Worm (Caenorhabditis elegans) whole organism, mixed stage, embryonic: ENCODE data around the gene C06A12.8.

Experiments used
- blmp-1 ChIP-seq: fragments of 150-350 bp; optimal IDR thresholded peaks from 2 replicates; lab custom pipeline; 2014; ENCODE audit warnings: missing biosample characterization, missing genetic modification characterization
- ceh-39 ChIP-seq: fragments of 150-350 bp; optimal IDR thresholded peaks from 2 replicates; lab custom pipeline; 2014; ENCODE audit warnings: missing biosample characterization, missing genetic modification characterization
- ceh-83 ChIP-seq: fragments of 200-800 bp; sonication (Bioruptor generic); optimal IDR thresholded peaks from 2 replicates; lab custom pipeline; 2018; ENCODE audit warnings: mild to moderate bottlenecking, missing genetic modification characterization, missing compliant biosample characterization
- ces-1 ChIP-seq: fragments of 150-350 bp; optimal IDR thresholded peaks from 2 replicates; lab custom pipeline; 2014; ENCODE audit warnings: missing biosample characterization, missing genetic modification reagents, missing genetic modification characterization
- drap-1 ChIP-seq: fragments of 200-800 bp; sonication (Bioruptor generic); optimal IDR thresholded peaks from 3 replicates; lab custom pipeline; 2018; ENCODE audit warnings: mild to moderate bottlenecking, missing genetic modification characterization, missing compliant biosample characterization
- elt-1 ChIP-seq: sonication (generic microtip); optimal IDR thresholded peaks from 2 replicates; lab custom pipeline; 2017; ENCODE audit warnings: missing genetic modification characterization, mild to moderate bottlenecking, missing compliant biosample characterization, antibody characterized with exemption, moderate library complexity, borderline replicate concordance; ENCODE audit not compliant: insufficient read depth
- elt-3 ChIP-seq: fragments of 150-350 bp; optimal IDR thresholded peaks from 2 replicates; lab custom pipeline; 2014; ENCODE audit warnings: missing biosample characterization, missing genetic modification characterization
- flh-1 ChIP-seq: fragments of 200-800 bp; sonication (Bioruptor generic); optimal IDR thresholded peaks from 2 replicates; lab custom pipeline; 2018; ENCODE audit warnings: mild to moderate bottlenecking, missing genetic modification characterization, moderate library complexity, missing compliant biosample characterization
- lin-32 ChIP-seq: fragments of 200-800 bp; sonication (Bioruptor generic); optimal IDR thresholded peaks from 2 replicates; lab custom pipeline; 2018; ENCODE audit warnings: mild to moderate bottlenecking, missing genetic modification characterization, missing compliant biosample characterization
- lsy-2 ChIP-seq: fragments of 150-350 bp; optimal IDR thresholded peaks from 2 replicates; lab custom pipeline; 2014; ENCODE audit warnings: missing biosample characterization, missing genetic modification characterization
- mab-5 ChIP-seq: fragments of 150-350 bp; optimal IDR thresholded peaks from 2 replicates; lab custom pipeline; 2014; ENCODE audit warnings: missing biosample characterization, missing genetic modification characterization
- mep-1 ChIP-seq: fragments of 150-350 bp; optimal IDR thresholded peaks from 2 replicates; lab custom pipeline; 2017; ENCODE audit warnings: missing biosample characterization, missing genetic modification reagents, missing genetic modification characterization, inconsistent platforms
- mls-2 ChIP-seq: sonication (generic microtip); optimal IDR thresholded peaks from 2 replicates; lab custom pipeline; 2016; ENCODE audit warnings: mild to moderate bottlenecking, missing genetic modification characterization, moderate library complexity, missing compliant biosample characterization
- nhr-12 ChIP-seq: fragments of 150-350 bp; optimal IDR thresholded peaks from 2 replicates; lab custom pipeline; 2014; ENCODE audit warnings: missing biosample characterization, missing genetic modification characterization
- nhr-2 ChIP-seq: fragments of 150-350 bp; optimal IDR thresholded peaks from 2 replicates; lab custom pipeline; 2014; ENCODE audit warnings: missing biosample characterization, missing genetic modification characterization
- nhr-237 ChIP-seq: fragments of 150-350 bp; optimal IDR thresholded peaks from 2 replicates; lab custom pipeline; 2014; ENCODE audit warnings: missing biosample characterization, missing genetic modification characterization
- nhr-28 ChIP-seq: fragments of 150-350 bp; optimal IDR thresholded peaks from 2 replicates; lab custom pipeline; 2014; ENCODE audit warnings: missing biosample characterization, missing genetic modification characterization
- nhr-76 ChIP-seq: sonication (generic microtip); optimal IDR thresholded peaks from 2 replicates; lab custom pipeline; 2017; ENCODE audit warnings: missing biosample characterization, missing genetic modification characterization
- pha-4 ChIP-seq: fragments of 150-350 bp; optimal IDR thresholded peaks from 2 replicates; lab custom pipeline; 2018; ENCODE audit warnings: missing biosample characterization, missing genetic modification reagents, missing genetic modification characterization
- sem-2 ChIP-seq: fragments of 200-800 bp; sonication (Bioruptor generic); optimal IDR thresholded peaks from 2 replicates; lab custom pipeline; 2018; ENCODE audit warnings: mild to moderate bottlenecking, missing genetic modification characterization, missing compliant biosample characterization
- snpc-4 ChIP-seq: fragments of 150-350 bp; optimal IDR thresholded peaks from 2 replicates; lab custom pipeline; 2014; ENCODE audit warnings: missing biosample characterization, missing genetic modification characterization
- sptf-1 ChIP-seq: sonication (generic microtip); optimal IDR thresholded peaks from 2 replicates; lab custom pipeline; 2017; ENCODE audit warnings: mild to moderate bottlenecking, missing genetic modification characterization, moderate library complexity, missing compliant biosample characterization
- tbx-8 ChIP-seq: fragments of 200-800 bp; sonication (Bioruptor generic); optimal IDR thresholded peaks from 2 replicates; lab custom pipeline; 2018; ENCODE audit warnings: mild to moderate bottlenecking, missing genetic modification characterization, moderate library complexity, missing compliant biosample characterization
- unc-120 ChIP-seq: sonication (generic microtip); optimal IDR thresholded peaks from 2 replicates; lab custom pipeline; 2017; ENCODE audit warnings: missing genetic modification characterization, missing compliant biosample characterization; ENCODE audit not compliant: poor library complexity, severe bottlenecking
- unc-39 ChIP-seq: fragments of 150-350 bp; optimal IDR thresholded peaks from 2 replicates; lab custom pipeline; 2014; ENCODE audit warnings: missing biosample characterization, missing genetic modification characterization
- unc-62 ChIP-seq: fragments of 150-350 bp; optimal IDR thresholded peaks from 2 replicates; lab custom pipeline; 2014; ENCODE audit warnings: missing biosample characterization, missing genetic modification reagents, missing genetic modification characterization
- zip-8 ChIP-seq: fragments of 150-350 bp; optimal IDR thresholded peaks from 2 replicates; lab custom pipeline; 2014; ENCODE audit warnings: missing biosample characterization, missing genetic modification characterization
- ztf-11 ChIP-seq: fragments of 150-350 bp; optimal IDR thresholded peaks from 2 replicates; lab custom pipeline; 2014; ENCODE audit warnings: missing biosample characterization, missing genetic modification characterization

The C06A12.8 gene

ce11 chrIV:17436552-17436951 is 586 bp upstream of the C06A12.8 start, which contains the start of gene gcy-27:
TSS of gene gcy-27 (minus strand) at chrIV:17436652.
- no peak for TF ChIP-seq sem-2 (GFP tag; lab: Kevin White, UChicago)
- no peak for TF ChIP-seq elt-3
- no peak for TF ChIP-seq nhr-237 (tag; lab: Kevin White, UChicago)
- no peak for TF ChIP-seq unc-62 (GFP tag; lab: Kevin White, UChicago)
- no peak for TF ChIP-seq nhr-2 (tag; lab: Kevin White, UChicago)
- no peak for TF ChIP-seq zip-8 (tag; lab: Kevin White, UChicago)
- no peak for TF ChIP-seq ztf-11 (tag; lab: Kevin White, UChicago)
- no peak for TF ChIP-seq sptf-1 (tag; lab: Kevin White, UChicago)
- TF ChIP-seq unc-120 (tag; lab: Kevin White, UChicago): no peak
- no peak for TF ChIP-seq mab-5 (tag; lab: Kevin White, UChicago)
- no peak for TF ChIP-seq nhr-28 (tag; lab: Kevin White, UChicago)

- TF ChIP-seq lin-32: no peak
- TF ChIP-seq tbx-8 (GFP tag; lab: Kevin White, UChicago): no peak
- TF ChIP-seq unc-120 (tag; lab: Kevin White, UChicago): no peak
- TF ChIP-seq ceh-83 (GFP tag; lab: Kevin White, UChicago): no peak
Observed at ce11 chrIV:17440001-17440400, 2.9 kb downstream of the C06A12.8 start, which contains the start of gene C06A12.19. TSS of gene C06A12.19 (minus strand) at chrIV:17440101.

DNA sequence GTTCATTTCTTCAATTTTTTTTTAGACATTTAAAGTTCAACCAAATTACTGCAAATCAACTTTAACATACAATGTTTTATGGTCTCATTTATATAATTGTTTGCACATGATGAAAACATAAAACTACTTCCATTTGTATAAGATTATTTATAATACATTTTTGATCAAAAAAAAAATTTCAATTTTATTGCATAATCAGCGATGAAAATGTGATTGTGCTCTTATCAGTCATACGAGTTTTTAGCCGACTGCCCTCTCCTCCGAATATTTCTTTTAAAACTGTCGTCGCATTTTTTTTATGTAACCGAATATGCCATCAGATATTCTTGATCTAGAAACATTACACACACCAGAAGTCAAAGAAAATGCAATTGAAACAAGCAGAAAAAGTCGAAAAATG is 3.3 kb downstream of the C06A12.8 start, which contains the start of gene F08A7.1:
Gene F08A7.1, plus strand, starts transcription at position 191 of the 400 bp plus-strand sequence.
- TF ChIP-seq ceh-39 (tag; lab: Kevin White, UChicago): no peak
- TF ChIP-seq lsy-2: no peak
- TF ChIP-seq unc-62 (GFP tag; lab: Kevin White, UChicago): no peak
- TF ChIP-seq elt-3: no peak
- TF ChIP-seq flh-1 (GFP tag; lab: Kevin White, UChicago): no peak
- TF ChIP-seq blmp-1 (tag; lab: Kevin White, UChicago): no peak

DNA sequence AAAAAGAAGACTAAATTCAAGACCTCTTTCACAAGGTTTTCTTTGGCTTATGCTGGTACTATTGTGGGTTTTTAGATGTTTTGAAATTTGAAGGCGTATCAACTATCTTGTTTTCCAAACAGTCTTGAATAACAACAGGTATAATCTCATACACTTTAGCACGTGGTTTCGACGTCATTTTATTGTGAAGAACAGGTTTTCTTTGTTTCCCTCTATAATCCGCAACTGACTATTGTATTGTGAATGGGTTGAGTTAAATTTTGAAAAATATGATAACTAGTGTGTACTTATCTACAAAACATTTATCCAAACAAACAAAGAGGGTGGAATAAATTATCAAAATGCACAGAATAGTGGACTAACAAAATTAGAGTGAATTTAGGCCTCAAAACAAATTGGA is 4.1 kb downstream of the C06A12.8 start:
- TF ChIP-seq ztf-11 (tag; lab: Kevin White, UChicago): no peak
- no peak for TF ChIP-seq elt-1 (tag; lab: Kevin White, UChicago)
- no peak for TF ChIP-seq mab-5 (tag; lab: Kevin White, UChicago)
- TF ChIP-seq snpc-4: no peak
- no peak for TF ChIP-seq nhr-12 (tag; lab: Kevin White, UChicago)
- TF ChIP-seq nhr-76: no peak
- no peak for TF ChIP-seq mls-2
- no peak for TF ChIP-seq unc-62 (GFP tag; lab: Kevin White, UChicago)
- no peak for TF ChIP-seq ceh-39 (tag; lab: Kevin White, UChicago)

ce11 chrIV:17442503-17442902 is 5.4 kb downstream of the C06A12.8 start, which contains the start of gene F11E6.11:
TSS of gene F11E6.11 (plus strand) at chrIV:17442827.
- TF ChIP-seq snpc-4: no peak
- TF ChIP-seq lin-32: no peak
- TF ChIP-seq mab-5 (tag; lab: Kevin White, UChicago): no peak
- TF ChIP-seq nhr-12 (tag; lab: Kevin White, UChicago): no peak
- TF ChIP-seq blmp-1 (tag; lab: Kevin White, UChicago): no peak
- no peak for TF ChIP-seq ztf-11 (tag; lab: Kevin White, UChicago)
- no peak for TF ChIP-seq nhr-2 (tag; lab: Kevin White, UChicago)
- TF ChIP-seq zip-8 (tag; lab: Kevin White, UChicago): no peak
- no peak for TF ChIP-seq elt-1 (tag; lab: Kevin White, UChicago)
- TF ChIP-seq, all 35 proteins: peak for 0

ce11 chrIV:17448319-17448718 is 11.2 kb downstream of the C06A12.8 start:
- TF ChIP-seq elt-1 (tag; lab: Kevin White, UChicago) (no peak), mep-1 (tag; lab: Kevin White, UChicago) (no peak), ceh-39 (tag; lab: Kevin White, UChicago) (no peak), nhr-76 (no peak), unc-62 (GFP tag; lab: Kevin White, UChicago) (no peak)

- TF ChIP-seq unc-39: no peak
- no peak for TF ChIP-seq sem-2 (GFP tag; lab: Kevin White, UChicago)
- no peak for TF ChIP-seq ces-1 (GFP tag; lab: Kevin White, UChicago)
- TF ChIP-seq lin-32: no peak
- no peak for TF ChIP-seq ztf-11 (tag; lab: Kevin White, UChicago)
- TF ChIP-seq pha-4 (tag; lab: Kevin White, UChicago): no peak
- no peak for TF ChIP-seq ceh-83 (GFP tag; lab: Kevin White, UChicago)
- TF ChIP-seq nhr-28 (tag; lab: Kevin White, UChicago): no peak
- no peak for TF ChIP-seq drap-1 (GFP tag; lab: Kevin White, UChicago)
- no peak for TF ChIP-seq nhr-76
- no peak for TF ChIP-seq nhr-237 (tag; lab: Kevin White, UChicago)
- TF ChIP-seq unc-120 (tag; lab: Kevin White, UChicago): no peak
- TF ChIP-seq mls-2: no peak
- TF ChIP-seq mab-5 (tag; lab: Kevin White, UChicago): no peak
- TF ChIP-seq, all 35 proteins: peak for 0
Observed at ce11 chrIV:17450443-17450842, 13.3 kb downstream of the C06A12.8 start, which contains the start of gene F11E6.8. TSS of gene F11E6.8 (minus strand) at chrIV:17450543.
